Fruit fly (Drosophila melanogaster): ENCODE results near the gene Acp95EF.
A peak's percentile ranks its signal among the peaks of the same experiment; 100 is the strongest.

The Acp95EF gene

dm6 chr3R:24193373-24193879 is 35.3 kb upstream of the Acp95EF start, which contains the start of the genes SMC6 and CG6204 (continued):
- peak; percentile 90 for TF ChIP-seq D19A (tag; optimal IDR thresholded peaks at IDR 0.05)
- TF ChIP-seq CG7963 (GFP tag; IDR thresholded peaks at IDR 0.05; ENCODE audit: partially characterized antibody): no peak
- peak; percentile 94 for TF ChIP-seq CG31441 (GFP tag; IDR thresholded peaks at IDR 0.05)
- TF ChIP-seq CG4404 (GFP tag; IDR thresholded peaks at IDR 0.05): peak; percentile 95
- peak; percentile 97 for TF ChIP-seq lmd (GFP tag; IDR thresholded peaks at IDR 0.05)
- peak; percentile 97 for TF ChIP-seq CG9932 (GFP tag; IDR thresholded peaks at IDR 0.05)
- TF ChIP-seq cad (GFP tag; optimal IDR thresholded peaks at IDR 0.05): no peak
- TF ChIP-seq Blimp-1 (GFP tag; optimal IDR thresholded peaks at IDR 0.05): peak; percentile 90
- peak; percentile 90 for TF ChIP-seq Ravus (GFP tag; IDR thresholded peaks at IDR 0.05)
- TF ChIP-seq pnt (GFP tag; optimal IDR thresholded peaks at IDR 0.05): peak; percentile 84
- peak; percentile 85 for TF ChIP-seq CG12942 (GFP tag; optimal IDR thresholded peaks at IDR 0.05)
- TF ChIP-seq ash1 (GFP tag; optimal IDR thresholded peaks at IDR 0.05): peak; percentile 19
- TF ChIP-seq PHDP (tag; optimal IDR thresholded peaks at IDR 0.05): peak; percentile 96
- TF ChIP-seq Atf6 (GFP tag; IDR thresholded peaks at IDR 0.05): peak; percentile 94
- no peak for TF ChIP-seq Jarid2 (GFP tag; optimal IDR thresholded peaks at IDR 0.05)
- peak; percentile 91 for TF ChIP-seq CG2889 (GFP tag; IDR thresholded peaks at IDR 0.05)
- peak; percentile 70 for TF ChIP-seq CG8944 (GFP tag; optimal IDR thresholded peaks at IDR 0.05)
- peak; percentile 94 for TF ChIP-seq CG11247 (GFP tag; IDR thresholded peaks at IDR 0.05)
- TF ChIP-seq ro (GFP tag; IDR thresholded peaks at IDR 0.05): peak; percentile 78
- peak; percentile 80 for TF ChIP-seq CG15479 (GFP tag; optimal IDR thresholded peaks at IDR 0.05)
- peak; percentile 72 for TF ChIP-seq CG7987 (GFP tag; optimal IDR thresholded peaks at IDR 0.05)
- peak; percentile 87 for TF ChIP-seq Oaz (GFP tag; IDR thresholded peaks at IDR 0.05)
- peak; percentile 50; the same call in 2 of the 4 replicates for TF ChIP-seq Dll (GFP tag; IDR thresholded peaks at IDR 0.05; ENCODE audit: partially characterized antibody)
- TF ChIP-seq sisA (GFP tag; IDR thresholded peaks at IDR 0.05): peak; percentile 95
- TF ChIP-seq grau (tag; optimal IDR thresholded peaks at IDR 0.05): peak; percentile 100
- peak; percentile 80 for TF ChIP-seq NK7.1 (GFP tag; optimal IDR thresholded peaks at IDR 0.05)
- TF ChIP-seq stc (GFP tag; IDR thresholded peaks at IDR 0.05): peak; percentile 95
- no peak for TF ChIP-seq chinmo (GFP tag; IDR thresholded peaks at IDR 0.05; ENCODE audit: partially characterized antibody)
- TF ChIP-seq dpn (GFP tag; optimal IDR thresholded peaks at IDR 0.05): peak; percentile 89 to 94
- TF ChIP-seq CG2712 (tag; optimal IDR thresholded peaks at IDR 0.05): peak; percentile 95
- peak; percentile 95 for TF ChIP-seq CG15696 (tag; optimal IDR thresholded peaks at IDR 0.05)
- no peak for TF ChIP-seq lov (optimal IDR thresholded peaks at IDR 0.05)
- peak; percentile 89 for TF ChIP-seq lov (GFP tag; IDR thresholded peaks at IDR 0.05)
- peak; percentile 94 for TF ChIP-seq CG14710 (tag; optimal IDR thresholded peaks at IDR 0.05)
- peak; percentile 32 to 43 for TF ChIP-seq tll (GFP tag; optimal IDR thresholded peaks at IDR 0.05)
- peak; percentile 64 for TF ChIP-seq ERR (GFP tag; optimal IDR thresholded peaks at IDR 0.05)
- TF ChIP-seq hth (optimal IDR thresholded peaks at IDR 0.05): no peak
- TF ChIP-seq Bgb (GFP tag; IDR thresholded peaks at IDR 0.05; ENCODE audit: partially characterized antibody): 0 out of 2 replicates have a peak, but pooled peaks have one; percentile 23
- peak; percentile 94 for TF ChIP-seq Meics (GFP tag; optimal IDR thresholded peaks at IDR 0.05)
- TF ChIP-seq Spps (tag; optimal IDR thresholded peaks at IDR 0.05): peak; percentile 84
- peak; percentile 88; the same call in 2 of the 3 replicates for TF ChIP-seq CG2199 (GFP tag; IDR thresholded peaks at IDR 0.05)
- TF ChIP-seq CG12659 (GFP tag; optimal IDR thresholded peaks at IDR 0.05): peak; percentile 96
- peak; percentile 96 for TF ChIP-seq fd3F (GFP tag; optimal IDR thresholded peaks at IDR 0.05)
- peak; percentile 85 for TF ChIP-seq kay (GFP tag; optimal IDR thresholded peaks at IDR 0.05)
- TF ChIP-seq crol (GFP tag; IDR thresholded peaks at IDR 0.05): no peak; the same call in 1 of the 2 replicates
- TF ChIP-seq ATbp (GFP tag; optimal IDR thresholded peaks at IDR 0.05): peak; percentile 90
- TF ChIP-seq CG14667 (GFP tag; IDR thresholded peaks at IDR 0.05): peak; percentile 90
- TF ChIP-seq CG4617 (GFP tag; optimal IDR thresholded peaks at IDR 0.05; ENCODE audit: borderline replicate concordance): peak; percentile 61
- TF ChIP-seq Tbp (GFP tag; optimal IDR thresholded peaks at IDR 0.05): no peak
- TF ChIP-seq ara (GFP tag; IDR thresholded peaks at IDR 0.05): peak; percentile 93
- peak; percentile 88 for TF ChIP-seq CG10654 (GFP tag; optimal IDR thresholded peaks at IDR 0.05)

All from whole organism, embryonic.